Fruit fly (Drosophila melanogaster) whole organism, adult: Measurements from ENCODE around the gene bchs.

Experiments used
- CG11617 ChIP-seq: fragments of 200-800 bp; sonication (Bioruptor generic); optimal IDR thresholded peaks from 2 replicates; lab custom pipeline; 2017; ENCODE audit warnings: mild to moderate bottlenecking, missing biosample characterization, missing genetic modification reagents, missing genetic modification characterization
- CG12768 ChIP-seq: fragments of 200-800 bp; sonication (Bioruptor generic); optimal IDR thresholded peaks from 2 replicates; lab custom pipeline; 2017; ENCODE audit warnings: missing biosample characterization, missing genetic modification characterization, mild to moderate bottlenecking, moderate library complexity, missing genetic modification reagents
- CG14711 ChIP-seq: fragments of 200-800 bp; sonication (Bioruptor generic); optimal IDR thresholded peaks from 2 replicates; lab custom pipeline; 2018; ENCODE audit warnings: missing biosample characterization, mild to moderate bottlenecking, missing genetic modification characterization, moderate library complexity
- CG1620 ChIP-seq: fragments of 200-800 bp; sonication (Bioruptor generic); optimal IDR thresholded peaks from 2 replicates; lab custom pipeline; 2016; ENCODE audit warnings: missing biosample characterization, missing genetic modification characterization
- CG33017 ChIP-seq: fragments of 200-800 bp; sonication (Bioruptor generic); optimal IDR thresholded peaks from 2 replicates; lab custom pipeline; 2018; ENCODE audit warnings: missing biosample characterization, mild to moderate bottlenecking, missing genetic modification characterization, moderate library complexity
- CG5204 ChIP-seq: fragments of 200-800 bp; sonication (Bioruptor generic); optimal IDR thresholded peaks from 2 replicates; lab custom pipeline; 2016; ENCODE audit warnings: missing biosample characterization, missing genetic modification characterization
- CG7045 ChIP-seq: fragments of 200-800 bp; sonication (Bioruptor generic); optimal IDR thresholded peaks from 2 replicates; lab custom pipeline; 2017; ENCODE audit warnings: missing biosample characterization, mild to moderate bottlenecking, missing genetic modification characterization
- CG7101 ChIP-seq: fragments of 200-800 bp; sonication (Bioruptor generic); optimal IDR thresholded peaks from 2 replicates; lab custom pipeline; 2018; ENCODE audit warnings: missing biosample characterization, mild to moderate bottlenecking, missing genetic modification characterization, moderate library complexity
- Clk ChIP-seq: fragments of 200-800 bp; sonication (Bioruptor generic); optimal IDR thresholded peaks from 2 replicates; lab custom pipeline; 2017; ENCODE audit warnings: missing biosample characterization, missing genetic modification characterization
- Crg-1 ChIP-seq: fragments of 200-800 bp; sonication (Bioruptor generic); optimal IDR thresholded peaks from 2 replicates; lab custom pipeline; 2016; ENCODE audit warnings: missing biosample characterization, missing genetic modification characterization
- Hr96 ChIP-seq: fragments of 200-800 bp; sonication (Bioruptor generic); optimal IDR thresholded peaks from 2 replicates; lab custom pipeline; 2016; ENCODE audit warnings: missing biosample characterization, missing genetic modification characterization
- Mnt ChIP-seq: fragments of 200-800 bp; sonication (Bioruptor generic); optimal IDR thresholded peaks from 2 replicates; lab custom pipeline; 2016; ENCODE audit warnings: missing biosample characterization, mild to moderate bottlenecking, missing genetic modification characterization
- bab1 ChIP-seq: fragments of 200-800 bp; sonication (Bioruptor generic); optimal IDR thresholded peaks from 3 replicates; lab custom pipeline; 2019; ENCODE audit warnings: missing biosample characterization, mild to moderate bottlenecking, missing genetic modification characterization, moderate library complexity
- cic ChIP-seq: fragments of 200-800 bp; sonication (Bioruptor generic); optimal IDR thresholded peaks from 2 replicates; lab custom pipeline; 2017; ENCODE audit warnings: missing biosample characterization, mild to moderate bottlenecking, missing genetic modification characterization, moderate library complexity
- cnc ChIP-seq, 2 experiments: fragments of >200 bp; optimal IDR thresholded peaks; 2 replicates each; lab custom pipeline; 2017
- kay ChIP-seq: fragments of 200-800 bp; sonication (Bioruptor generic); peaks from one replicate; lab custom pipeline; 2016; ENCODE audit warnings: missing biosample characterization, missing genetic modification characterization, borderline replicate concordance
- ovo ChIP-seq: fragments of 200-800 bp; sonication (Bioruptor generic); optimal IDR thresholded peaks from 2 replicates; lab custom pipeline; 2016; ENCODE audit warnings: missing biosample characterization, missing genetic modification characterization
- pad ChIP-seq: fragments of 200-800 bp; sonication (Bioruptor generic); optimal IDR thresholded peaks from 3 replicates; lab custom pipeline; 2017; ENCODE audit warnings: missing biosample characterization, missing genetic modification characterization, mild to moderate bottlenecking, moderate library complexity, missing genetic modification reagents
- tj ChIP-seq: fragments of 200-800 bp; sonication (Bioruptor generic); optimal IDR thresholded peaks from 3 replicates; lab custom pipeline; 2017; ENCODE audit warnings: missing biosample characterization, mild to moderate bottlenecking, missing genetic modification characterization, moderate library complexity
- toe ChIP-seq: fragments of 200-800 bp; sonication (Bioruptor generic); optimal IDR thresholded peaks from 2 replicates; lab custom pipeline; 2016; ENCODE audit warnings: missing biosample characterization, missing genetic modification characterization

bchs gene

DNA sequence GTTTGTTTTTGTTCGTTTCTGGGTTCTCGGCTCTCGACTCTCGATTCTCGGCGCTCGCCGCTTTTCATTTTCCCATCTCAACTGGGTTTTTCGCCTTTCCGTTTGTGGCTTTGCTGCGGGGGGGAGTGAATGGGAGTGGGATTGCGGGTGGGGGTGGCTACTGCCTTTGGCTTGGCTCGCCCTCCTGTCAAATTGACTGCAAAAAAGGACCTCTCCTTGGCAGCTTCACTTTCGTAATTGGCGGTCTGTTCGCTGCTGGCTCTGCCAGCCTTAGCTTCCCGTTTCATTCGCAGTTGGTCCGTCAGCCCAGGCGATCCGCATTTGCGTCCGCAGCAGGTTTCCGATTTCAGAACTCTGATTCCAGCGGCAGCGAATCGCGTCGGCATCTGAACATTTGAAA lies 18.7 kb downstream of the bchs start, which contains the start of gene dsf:
Gene dsf (plus strand): TSS at position 301 of the 400 bp plus-strand sequence.
- no peak for TF ChIP-seq bab1 (GFP tag; lab: Kevin White, UChicago)
- TF ChIP-seq Hr96 (GFP tag; lab: Kevin White, UChicago) = no peak
- TF ChIP-seq CG7045 = no peak
- no peak for TF ChIP-seq Mnt (GFP tag; lab: Kevin White, UChicago)
- TF ChIP-seq kay (GFP tag; lab: Kevin White, UChicago) = no peak
- no peak for TF ChIP-seq Crg-1 (GFP tag; lab: Kevin White, UChicago)
- no peak for TF ChIP-seq cic (GFP tag; lab: Kevin White, UChicago)
- no peak for TF ChIP-seq Clk (GFP tag; lab: Kevin White, UChicago)
- TF ChIP-seq CG7101 (tag; lab: Kevin White, UChicago) = no peak
- TF ChIP-seq CG12768 (GFP tag; lab: Kevin White, UChicago) = no peak
- no peak for TF ChIP-seq tj (GFP tag; lab: Kevin White, UChicago)
- no peak for TF ChIP-seq ovo (GFP tag; lab: Kevin White, UChicago)
- no peak for TF ChIP-seq cnc (optimal IDR thresholded peaks at IDR 0.05; lab: Kevin White, UChicago)
- TF ChIP-seq CG11617 (GFP tag; lab: Kevin White, UChicago) = no peak
- no peak for TF ChIP-seq CG5204 (GFP tag; lab: Kevin White, UChicago)
- TF ChIP-seq pad (GFP tag; lab: Kevin White, UChicago) = no peak
- no peak for TF ChIP-seq CG33017
- no peak for TF ChIP-seq CG14711 (tag; lab: Kevin White, UChicago)
- no peak for TF ChIP-seq CG1620
- no peak for TF ChIP-seq toe

DNA sequence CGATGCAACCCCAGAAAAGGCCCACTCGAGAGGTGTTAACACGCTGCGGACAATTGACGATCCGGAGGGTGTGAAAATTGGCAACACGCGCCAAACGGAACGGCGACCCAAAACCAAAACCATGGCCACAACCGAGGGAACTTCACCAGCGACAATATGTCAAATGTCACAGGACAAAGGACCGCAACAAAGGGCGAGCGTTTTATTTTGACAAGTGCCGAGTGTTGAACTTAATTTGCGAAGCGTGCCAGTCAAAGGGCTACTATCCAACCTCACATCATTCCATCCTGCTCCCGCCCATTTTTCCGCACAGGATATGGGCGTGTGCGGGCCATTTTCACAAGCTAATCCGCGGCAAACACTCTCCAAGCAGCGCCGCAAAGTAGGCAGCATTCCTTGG lies 20.4 kb downstream of the bchs start:
- TF ChIP-seq Crg-1 (GFP tag; lab: Kevin White, UChicago) (no peak), CG33017 (no peak), cic (GFP tag; lab: Kevin White, UChicago) (no peak), tj (GFP tag; lab: Kevin White, UChicago) (no peak), Hr96 (GFP tag; lab: Kevin White, UChicago) (no peak), CG11617 (GFP tag; lab: Kevin White, UChicago) (no peak), Clk (GFP tag; lab: Kevin White, UChicago) (no peak), CG12768 (GFP tag; lab: Kevin White, UChicago) (no peak), bab1 (GFP tag; lab: Kevin White, UChicago) (no peak)

DNA sequence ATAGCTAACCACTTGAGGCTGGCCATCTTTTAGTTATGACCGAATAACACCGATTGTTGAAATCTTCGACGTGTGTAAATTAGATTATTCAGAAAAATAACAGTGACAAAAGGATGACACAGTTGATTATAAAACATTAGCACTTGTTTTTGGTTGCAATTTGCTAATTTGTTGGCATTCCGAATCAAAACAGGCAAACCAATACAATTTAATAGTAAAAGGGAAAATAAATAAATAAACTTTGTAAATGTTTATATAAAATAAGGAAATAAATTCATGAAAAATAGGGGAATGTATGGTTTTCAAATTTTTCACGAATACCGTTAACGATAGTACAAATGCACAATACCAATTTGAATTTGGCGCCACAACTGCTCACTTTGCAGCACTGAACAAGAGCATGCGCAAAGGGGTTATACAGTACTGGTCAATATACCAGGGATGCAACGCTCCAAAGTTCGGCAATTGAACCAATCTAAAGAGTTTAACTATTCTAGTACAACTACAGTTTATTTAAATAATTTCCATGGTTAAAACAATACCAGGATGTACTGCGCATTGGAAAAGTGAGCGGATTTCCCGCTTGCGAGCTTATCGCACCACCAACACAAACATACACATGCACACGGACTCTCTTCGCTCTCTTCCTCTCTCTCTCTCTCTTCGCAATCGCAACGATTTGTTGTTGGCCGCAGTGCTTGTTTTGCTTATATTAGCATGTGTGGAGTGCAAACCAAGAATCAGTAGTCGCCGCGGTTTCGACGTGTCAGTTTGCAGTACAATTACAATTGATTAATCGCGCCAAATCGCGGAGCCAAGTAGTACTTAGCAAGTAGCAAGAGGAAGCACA lies 36.5 kb downstream of the bchs start, which contains the start of the genes Sfp26Ad and Gpdh1:
Gene Sfp26Ad (minus strand): TSS at position 76 of the 850 bp plus-strand sequence.
Gene Gpdh1 (plus strand): TSS at position 415 of the 850 bp plus-strand sequence.
- TF ChIP-seq CG12768 (GFP tag; lab: Kevin White, UChicago) (peak; percentile 93), CG33017 (peak; percentile 39), kay (GFP tag; lab: Kevin White, UChicago) (peak; percentile 93), CG7101 (tag; lab: Kevin White, UChicago) (peak; percentile 75), cic (GFP tag; lab: Kevin White, UChicago) (peak; percentile 94), cnc (optimal IDR thresholded peaks at IDR 0.05; lab: Kevin White, UChicago) (no peak), CG7045 (peak; percentile 86), Clk (GFP tag; lab: Kevin White, UChicago) (peak; percentile 74), Crg-1 (GFP tag; lab: Kevin White, UChicago) (peak; percentile 88), toe (peak; percentile 90), bab1 (GFP tag; lab: Kevin White, UChicago) (peak; percentile 81), tj (GFP tag; lab: Kevin White, UChicago) (peak; percentile 86), Mnt (GFP tag; lab: Kevin White, UChicago) (peak; percentile 86), CG1620 (peak; percentile 93), CG14711 (tag; lab: Kevin White, UChicago) (peak; percentile 67), CG5204 (GFP tag; lab: Kevin White, UChicago) (peak; percentile 89), ovo (GFP tag; lab: Kevin White, UChicago) (peak; percentile 73), Hr96 (GFP tag; lab: Kevin White, UChicago) (peak; percentile 83), pad (GFP tag; lab: Kevin White, UChicago) (peak; percentile 83), CG11617 (GFP tag; lab: Kevin White, UChicago) (peak; percentile 64)

DNA sequence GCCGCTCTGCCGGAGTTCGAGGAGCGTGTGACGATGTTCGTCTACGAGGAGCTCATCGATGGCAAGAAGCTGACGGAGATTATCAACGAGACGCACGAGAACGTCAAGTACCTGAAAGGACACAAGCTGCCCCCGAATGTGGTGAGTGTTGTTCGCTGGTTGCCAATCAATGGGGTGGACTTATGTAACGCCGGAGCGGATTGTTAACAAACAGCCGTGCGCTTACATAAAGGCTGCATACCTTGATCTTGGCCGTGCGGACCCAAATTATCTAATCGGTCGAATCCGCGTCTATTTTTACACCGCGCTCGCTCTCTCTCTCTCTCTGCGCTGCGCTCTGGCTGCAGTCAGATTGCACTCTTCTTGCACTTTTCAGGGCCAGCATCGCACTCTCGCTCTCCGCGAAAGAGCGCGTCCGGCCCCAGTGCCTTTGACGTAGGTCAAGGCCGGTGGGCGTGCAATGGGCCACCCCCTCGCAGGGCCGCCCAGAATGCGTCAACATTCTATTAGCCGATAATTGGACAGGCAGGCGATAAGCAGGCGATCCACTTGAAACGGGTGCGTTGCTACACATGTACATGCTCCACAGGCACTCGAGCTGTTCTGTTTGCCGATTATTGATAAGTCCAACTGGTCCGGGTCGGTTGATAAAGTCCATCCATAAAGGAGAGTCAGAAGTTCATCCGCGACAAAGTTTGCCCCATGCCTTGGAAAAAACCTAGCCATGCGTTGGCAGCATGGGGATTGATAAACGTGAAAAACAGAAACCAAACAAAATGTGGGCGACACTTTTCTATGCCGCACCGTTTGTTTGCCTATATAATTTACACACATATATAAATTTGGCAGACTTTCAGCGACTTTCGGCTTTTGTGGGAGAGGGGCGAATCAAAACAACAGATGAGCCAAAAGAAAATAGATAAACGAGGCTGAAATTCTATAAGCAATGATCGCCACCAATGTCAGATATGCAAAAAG lies 37.6 kb downstream of the bchs start:
- TF ChIP-seq CG33017 (no peak), CG7101 (tag; lab: Kevin White, UChicago) (no peak), CG7045 (peak; percentile 3), ovo (GFP tag; lab: Kevin White, UChicago) (no peak), CG5204 (GFP tag; lab: Kevin White, UChicago) (no peak), cic (GFP tag; lab: Kevin White, UChicago) (peak; percentile 79), tj (GFP tag; lab: Kevin White, UChicago) (no peak), pad (GFP tag; lab: Kevin White, UChicago) (no peak), CG12768 (GFP tag; lab: Kevin White, UChicago) (no peak), Crg-1 (GFP tag; lab: Kevin White, UChicago) (no peak), toe (no peak), CG1620 (no peak), cnc (optimal IDR thresholded peaks at IDR 0.05; lab: Kevin White, UChicago) (no peak), CG14711 (tag; lab: Kevin White, UChicago) (no peak), kay (GFP tag; lab: Kevin White, UChicago) (no peak), CG11617 (GFP tag; lab: Kevin White, UChicago) (no peak), Mnt (GFP tag; lab: Kevin White, UChicago) (peak; percentile 40), Hr96 (GFP tag; lab: Kevin White, UChicago) (peak; percentile 58), Clk (GFP tag; lab: Kevin White, UChicago) (no peak), bab1 (GFP tag; lab: Kevin White, UChicago) (peak; percentile 12)
